Worm (Caenorhabditis elegans): ENCODE results near the gene K03B4.6.

DNA sequence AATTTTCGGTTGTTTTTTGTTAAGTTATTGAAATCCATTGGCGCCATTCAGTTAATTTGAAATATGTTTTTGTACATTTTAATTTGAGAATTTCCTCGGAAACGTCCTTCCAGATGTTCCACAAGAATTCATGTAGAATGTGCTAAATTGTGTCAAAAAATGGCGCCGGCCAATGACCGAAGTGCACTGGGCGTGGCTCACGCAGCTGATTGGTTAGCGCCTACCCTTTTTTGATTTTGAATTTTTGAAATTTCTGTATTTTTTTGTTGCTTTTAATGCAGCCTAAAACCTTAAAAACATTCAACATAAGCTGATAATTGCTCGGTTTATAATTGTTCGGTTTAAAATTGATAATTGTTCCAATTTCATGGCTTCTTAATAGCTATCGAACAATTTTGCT lies 820 bp upstream of the K03B4.6 start:
- TF ChIP-seq unc-55 (GFP tag; optimal IDR thresholded peaks at IDR 0.05) = no peak
- TF ChIP-seq C38D4.7 (GFP tag; optimal IDR thresholded peaks at IDR 0.05) = no peak
- TF ChIP-seq syd-9 (tag; optimal IDR thresholded peaks at IDR 0.05) = no peak
- no peak for TF ChIP-seq mec-3 (tag; optimal IDR thresholded peaks at IDR 0.05; ENCODE audit: borderline replicate concordance)
- no peak for TF ChIP-seq ceh-18 (tag; optimal IDR thresholded peaks at IDR 0.05)
- no peak for TF ChIP-seq ceh-34 (tag; optimal IDR thresholded peaks at IDR 0.05)
- no peak for TF ChIP-seq hlh-8 (tag; optimal IDR thresholded peaks at IDR 0.05)
- no peak for TF ChIP-seq rnt-1 (tag; optimal IDR thresholded peaks at IDR 0.05)
- peak; percentile 65 for TF ChIP-seq nfya-1 (tag; optimal IDR thresholded peaks at IDR 0.05)
- TF ChIP-seq sox-4 (tag; optimal IDR thresholded peaks at IDR 0.05) = no peak
- TF ChIP-seq ets-4 (tag; optimal IDR thresholded peaks at IDR 0.05) = no peak
- TF ChIP-seq hlh-13 (GFP tag; optimal IDR thresholded peaks at IDR 0.05) = no peak
- TF ChIP-seq ceh-31 (tag; optimal IDR thresholded peaks at IDR 0.05) = no peak
